Worm (Caenorhabditis elegans) whole organism, young adult: Measurements from ENCODE around the gene ceh-23.

Source experiments
- B0336.3 ChIP-seq: fragments of 200-800 bp; sonication (Bioruptor generic); IDR thresholded peaks from 2 replicates; pipeline ENCODE4 v1.3.6; 2022; ENCODE audit warnings: missing genetic modification characterization, missing compliant biosample characterization
- C06A6.2 ChIP-seq: fragments of 200-800 bp; sonication (Bioruptor generic); conservative IDR thresholded peaks from 2 replicates; pipeline ENCODE4 v1.3.6; 2022; ENCODE audit warnings: missing genetic modification characterization, missing compliant biosample characterization
- C17E4.6 ChIP-seq: fragments of 200-800 bp; sonication (Bioruptor generic); IDR thresholded peaks from 2 replicates; pipeline ENCODE4 v1.3.6; 2022; ENCODE audit warnings: missing genetic modification reagents, missing genetic modification characterization, missing compliant biosample characterization
- D2030.7 ChIP-seq: fragments of 200-800 bp; sonication (Bioruptor generic); IDR thresholded peaks from 2 replicates; pipeline ENCODE4 v1.3.6; 2022; ENCODE audit warnings: missing genetic modification reagents, missing genetic modification characterization, missing compliant biosample characterization
- F39B2.1 ChIP-seq: fragments of 200-800 bp; sonication (Bioruptor generic); IDR thresholded peaks from 2 replicates; pipeline ENCODE4 v1.3.6; 2022; ENCODE audit warnings: missing genetic modification reagents, missing genetic modification characterization, missing compliant biosample characterization
- F57A8.1 ChIP-seq: fragments of 200-800 bp; sonication (Bioruptor generic); optimal IDR thresholded peaks from 2 replicates; lab custom pipeline; 2018; ENCODE audit warnings: mild to moderate bottlenecking, missing genetic modification characterization, moderate library complexity, missing compliant biosample characterization
- K12H6.12 ChIP-seq: fragments of 200-800 bp; sonication (Bioruptor generic); optimal IDR thresholded peaks from 2 replicates; lab custom pipeline; 2018; ENCODE audit warnings: mild to moderate bottlenecking, missing genetic modification characterization, missing compliant biosample characterization
- T07F8.4 ChIP-seq: sonication (generic microtip); optimal IDR thresholded peaks from 2 replicates; lab custom pipeline; 2016; ENCODE audit warnings: mild to moderate bottlenecking, missing genetic modification characterization, moderate library complexity, missing compliant biosample characterization
- Y53F4B.3 ChIP-seq: fragments of 200-800 bp; sonication (Bioruptor generic); IDR thresholded peaks from 2 replicates; pipeline ENCODE4 v1.3.6; 2022; ENCODE audit warnings: missing genetic modification reagents, missing genetic modification characterization, missing compliant biosample characterization
- Y56A3A.18 ChIP-seq: fragments of 200-800 bp; sonication (Bioruptor generic); IDR thresholded peaks from 2 replicates; pipeline ENCODE4 v1.3.6; 2022; ENCODE audit warnings: missing genetic modification reagents, missing genetic modification characterization, missing compliant biosample characterization
- Y95B8A.8 ChIP-seq: fragments of 200-800 bp; sonication (Bioruptor generic); IDR thresholded peaks from 2 replicates; pipeline ENCODE4 v1.3.6; 2022; ENCODE audit warnings: missing genetic modification reagents, missing genetic modification characterization, missing compliant biosample characterization
- ZK185.1 ChIP-seq: sonication (generic microtip); optimal IDR thresholded peaks from 2 replicates; lab custom pipeline; 2016; ENCODE audit warnings: mild to moderate bottlenecking, missing genetic modification characterization, missing compliant biosample characterization; ENCODE audit not compliant: poor library complexity, severe bottlenecking
- akir-1 ChIP-seq: fragments of 200-800 bp; sonication (Bioruptor generic); optimal IDR thresholded peaks from 2 replicates; lab custom pipeline; 2018; ENCODE audit warnings: mild to moderate bottlenecking, missing genetic modification characterization, moderate library complexity, missing compliant biosample characterization
- aptf-2 ChIP-seq: fragments of 200-800 bp; sonication (Bioruptor generic); conservative IDR thresholded peaks from 2 replicates; pipeline ENCODE4 v1.3.6; 2022; ENCODE audit warnings: missing genetic modification reagents, missing genetic modification characterization, missing compliant biosample characterization
- aptf-3 ChIP-seq: fragments of 200-800 bp; sonication (Bioruptor generic); IDR thresholded peaks from 2 replicates; pipeline ENCODE4 v1.3.6; 2022; ENCODE audit warnings: missing genetic modification characterization, missing compliant biosample characterization
- athp-1 ChIP-seq: sonication (generic microtip); optimal IDR thresholded peaks from 2 replicates; lab custom pipeline; 2017; ENCODE audit warnings: mild to moderate bottlenecking, missing genetic modification characterization, missing compliant biosample characterization
- bed-2 ChIP-seq: fragments of 200-800 bp; sonication (Bioruptor generic); IDR thresholded peaks from 2 replicates; pipeline ENCODE4 v1.3.6; 2022; ENCODE audit warnings: missing genetic modification reagents, missing genetic modification characterization, missing compliant biosample characterization
- ceh-40 ChIP-seq: fragments of 200-800 bp; sonication (Bioruptor generic); IDR thresholded peaks from 2 replicates; pipeline ENCODE4 v1.3.6; 2022; ENCODE audit warnings: missing genetic modification characterization, missing compliant biosample characterization
- dox-1 ChIP-seq: fragments of 200-800 bp; sonication (Bioruptor generic); IDR thresholded peaks from 2 replicates; pipeline ENCODE4 v1.3.6; 2022; ENCODE audit warnings: missing genetic modification reagents, missing genetic modification characterization, missing compliant biosample characterization
- efl-1 ChIP-seq: fragments of 150-350 bp; optimal IDR thresholded peaks from 2 replicates; lab custom pipeline; 2014; ENCODE audit warnings: missing biosample characterization, missing genetic modification reagents, missing genetic modification characterization
- egl-18 ChIP-seq: fragments of 200-800 bp; sonication (Bioruptor generic); IDR thresholded peaks from 2 replicates; pipeline ENCODE4 v1.3.6; 2022; ENCODE audit warnings: missing genetic modification reagents, missing genetic modification characterization, missing compliant biosample characterization
- egl-44 ChIP-seq: fragments of 200-800 bp; sonication (Bioruptor generic); IDR thresholded peaks from 2 replicates; pipeline ENCODE4 v1.3.6; 2022; ENCODE audit warnings: missing genetic modification reagents, missing genetic modification characterization, missing compliant biosample characterization
- egrh-3 ChIP-seq: fragments of 200-800 bp; sonication (Bioruptor generic); IDR thresholded peaks from 2 replicates; pipeline ENCODE4 v1.3.6; 2022; ENCODE audit warnings: missing genetic modification reagents, missing genetic modification characterization, missing compliant biosample characterization
- ekl-4 ChIP-seq: fragments of 200-800 bp; sonication (Bioruptor generic); IDR thresholded peaks from 2 replicates; pipeline ENCODE4 v1.3.6; 2022; ENCODE audit warnings: missing genetic modification reagents, missing genetic modification characterization, missing compliant biosample characterization
- ets-4 ChIP-seq: fragments of 200-800 bp; sonication (Bioruptor generic); optimal IDR thresholded peaks from 2 replicates; lab custom pipeline; 2018; ENCODE audit warnings: mild to moderate bottlenecking, missing genetic modification characterization, missing compliant biosample characterization
- hlh-26 ChIP-seq: fragments of 200-800 bp; sonication (Bioruptor generic); conservative IDR thresholded peaks from 2 replicates; pipeline ENCODE4 v1.3.6; 2022; ENCODE audit warnings: missing genetic modification reagents, missing genetic modification characterization, missing compliant biosample characterization
- hrde-1 ChIP-seq: sonication (generic microtip); optimal IDR thresholded peaks from 2 replicates; lab custom pipeline; 2016; ENCODE audit warnings: missing genetic modification characterization, mild to moderate bottlenecking, missing compliant biosample characterization, moderate library complexity, missing genotype, missing genetic modification reagents, borderline replicate concordance
- let-607 ChIP-seq, 2 experiments: fragments of 200-800 bp in 1 of 2; sonication (Bioruptor generic) in 1 of 2; sonication (generic microtip) in 1 of 2; optimal IDR thresholded peaks; 2 replicates each; lab custom pipeline; 2016 to 2018; ENCODE audit warnings: mild to moderate bottlenecking in 2 of 2, missing compliant biosample characterization in 2 of 2, missing genetic modification characterization in 2 of 2, moderate library complexity in 2 of 2, missing genotype in 1 of 2
- lin-35 ChIP-seq, 3 experiments: fragments of 150-350 bp in 2 of 3; sonication (generic microtip) in 1 of 3; optimal IDR thresholded peaks; 2 replicates each; lab custom pipeline; 2014 to 2018; ENCODE audit warnings: missing biosample characterization in 3 of 3, missing genetic modification characterization in 3 of 3, missing genetic modification reagents in 3 of 3
- lin-54 ChIP-seq: fragments of 200-800 bp; sonication (Bioruptor generic); optimal IDR thresholded peaks from 2 replicates; lab custom pipeline; 2018; ENCODE audit warnings: mild to moderate bottlenecking, missing genetic modification characterization, missing compliant biosample characterization
- madf-6 ChIP-seq: fragments of 200-800 bp; sonication (Bioruptor generic); IDR thresholded peaks from 2 replicates; pipeline ENCODE4 v1.3.6; 2022; ENCODE audit warnings: missing genetic modification reagents, missing genetic modification characterization, missing compliant biosample characterization
- mxl-1 ChIP-seq: sonication (generic microtip); optimal IDR thresholded peaks from 2 replicates; lab custom pipeline; 2016; ENCODE audit warnings: missing genetic modification characterization, missing compliant biosample characterization
- nhr-120 ChIP-seq: fragments of 200-800 bp; sonication (Bioruptor generic); IDR thresholded peaks from 2 replicates; pipeline ENCODE4 v1.3.6; 2022; ENCODE audit warnings: missing genetic modification characterization, missing compliant biosample characterization
- nhr-80 ChIP-seq: sonication (generic microtip); optimal IDR thresholded peaks from 2 replicates; lab custom pipeline; 2016; ENCODE audit warnings: missing genetic modification characterization, missing compliant biosample characterization
- nhr-90 ChIP-seq: sonication (generic microtip); optimal IDR thresholded peaks from 2 replicates; lab custom pipeline; 2016; ENCODE audit warnings: missing genotype, mild to moderate bottlenecking, missing genetic modification characterization, missing compliant biosample characterization
- pha-4 ChIP-seq: fragments of 150-350 bp; sonication (generic microtip); optimal IDR thresholded peaks from 2 replicates; lab custom pipeline; 2014; ENCODE audit warnings: missing biosample characterization, missing genetic modification reagents, missing genetic modification characterization
- rcor-1 ChIP-seq: fragments of 200-800 bp; sonication (Bioruptor generic); IDR thresholded peaks from 2 replicates; pipeline ENCODE4 v1.3.6; 2022; ENCODE audit warnings: missing genetic modification reagents, missing genetic modification characterization, missing compliant biosample characterization
- repo-1 ChIP-seq: sonication (generic microtip); optimal IDR thresholded peaks from 2 replicates; lab custom pipeline; 2017; ENCODE audit warnings: mild to moderate bottlenecking, missing genetic modification characterization, missing compliant biosample characterization
- rpc-1 ChIP-seq, 2 experiments: fragments of 150-350 bp in 1 of 2; sonication (generic microtip) in 1 of 2; optimal IDR thresholded peaks; 2 replicates each; lab custom pipeline; 2014 to 2018; ENCODE audit warnings: missing biosample characterization in 1 of 2, missing genetic modification characterization in 1 of 2, missing genetic modification reagents in 1 of 2, missing genotype in 1 of 2
- sea-2 ChIP-seq: fragments of 200-800 bp; sonication (Bioruptor generic); IDR thresholded peaks from 2 replicates; pipeline ENCODE4 v1.3.6; 2022; ENCODE audit warnings: missing genetic modification characterization, missing compliant biosample characterization
- snpc-1.1 ChIP-seq: sonication (generic microtip); optimal IDR thresholded peaks from 2 replicates; lab custom pipeline; 2017; ENCODE audit warnings: missing genetic modification characterization, mild to moderate bottlenecking, missing compliant biosample characterization, antibody characterized with exemption, moderate library complexity, missing genotype, missing genetic modification reagents; ENCODE audit not compliant: insufficient read depth
- snpc-3.4 ChIP-seq: sonication (generic microtip); optimal IDR thresholded peaks from 2 replicates; lab custom pipeline; 2017; ENCODE audit warnings: missing genetic modification characterization, mild to moderate bottlenecking, missing compliant biosample characterization, antibody characterized with exemption, moderate library complexity, missing genotype, missing genetic modification reagents
- somi-1 ChIP-seq: fragments of 200-800 bp; sonication (Bioruptor generic); optimal IDR thresholded peaks from 2 replicates; lab custom pipeline; 2018; ENCODE audit warnings: mild to moderate bottlenecking, missing genetic modification characterization, missing compliant biosample characterization
- zfh-2 ChIP-seq: fragments of 200-800 bp; sonication (Bioruptor generic); conservative IDR thresholded peaks from 2 replicates; pipeline ENCODE4 v1.3.6; 2022; ENCODE audit warnings: missing genetic modification reagents, missing genetic modification characterization, missing compliant biosample characterization
- zim-3 ChIP-seq: sonication (generic microtip); optimal IDR thresholded peaks from 2 replicates; lab custom pipeline; 2017; ENCODE audit warnings: mild to moderate bottlenecking, missing genetic modification characterization, moderate library complexity, missing compliant biosample characterization
- ztf-18 ChIP-seq: sonication (generic microtip); optimal IDR thresholded peaks from 2 replicates; lab custom pipeline; 2016; ENCODE audit warnings: missing genotype, mild to moderate bottlenecking, missing genetic modification characterization, missing compliant biosample characterization
- ztf-28 ChIP-seq: fragments of 200-800 bp; sonication (Bioruptor generic); IDR thresholded peaks from 2 replicates; pipeline ENCODE4 v1.3.6; 2022; ENCODE audit warnings: missing genetic modification reagents, missing genetic modification characterization, missing compliant biosample characterization
- ztf-3 ChIP-seq: fragments of 200-800 bp; sonication (Bioruptor generic); optimal IDR thresholded peaks from 2 replicates; lab custom pipeline; 2018; ENCODE audit warnings: mild to moderate bottlenecking, missing genetic modification characterization, missing compliant biosample characterization

Gene ceh-23

ce11 chrIII:7855468-7855867 lies 16.1 kb downstream of the ceh-23 start:
- TF ChIP-seq somi-1, result peak; percentile 12
- peak; percentile 45 for TF ChIP-seq ztf-18 (tag; lab: Kevin White, UChicago)
- no peak for TF ChIP-seq zim-3 (tag; lab: Kevin White, UChicago)
- peak; percentile 48; the same call in 1 of the 2 replicates for TF ChIP-seq F39B2.1 (GFP tag; lab: Robert Waterston, UW)
- no peak; the same call in 1 of the 2 replicates for TF ChIP-seq D2030.7
- no peak for TF ChIP-seq rpc-1 (optimal IDR thresholded peaks at IDR 0.05; lab: Kevin White, UChicago)
- no peak for TF ChIP-seq rpc-1 (tag; optimal IDR thresholded peaks at IDR 0.05; lab: Kevin White, UChicago)
- TF ChIP-seq sea-2 (GFP tag; lab: Robert Waterston, UW), result no peak
- no peak for TF ChIP-seq pha-4 (tag; lab: Kevin White, UChicago)
- no peak for TF ChIP-seq ets-4
- no peak for TF ChIP-seq egl-18 (GFP tag; lab: Robert Waterston, UW)
- peak; percentile 14 for TF ChIP-seq efl-1 (GFP tag; lab: Kevin White, UChicago)
- no peak for TF ChIP-seq hlh-26
- TF ChIP-seq mxl-1 (tag; lab: Kevin White, UChicago), result no peak
- peak; percentile 79 for TF ChIP-seq snpc-3.4 (tag; lab: Kevin White, UChicago)
- TF ChIP-seq ZK185.1 (tag; lab: Kevin White, UChicago), result no peak
- TF ChIP-seq egl-44 (GFP tag; lab: Robert Waterston, UW), result no peak
- no peak for TF ChIP-seq egrh-3 (GFP tag; lab: Robert Waterston, UW)
- TF ChIP-seq ekl-4, result peak; percentile 78
- TF ChIP-seq zfh-2 (GFP tag; lab: Robert Waterston, UW), result no peak
- TF ChIP-seq snpc-1.1 (tag; lab: Kevin White, UChicago), result peak; percentile 25
- peak; percentile 76 for TF ChIP-seq hrde-1
- TF ChIP-seq bed-2 (GFP tag; lab: Robert Waterston, UW), result no peak
- TF ChIP-seq F57A8.1 (GFP tag; lab: Kevin White, UChicago), result no peak
- TF ChIP-seq dox-1 (GFP tag; lab: Robert Waterston, UW), result peak; percentile 48; the same call in 1 of the 2 replicates
- peak; percentile 58 for TF ChIP-seq madf-6
- TF ChIP-seq Y95B8A.8, result peak; percentile 69; the same call in 1 of the 2 replicates
- TF ChIP-seq nhr-120 (GFP tag; lab: Robert Waterston, UW), result no peak
- TF ChIP-seq ztf-28 (GFP tag; lab: Robert Waterston, UW), result no peak
- TF ChIP-seq Y56A3A.18 (GFP tag; lab: Robert Waterston, UW), result 0 out of 2 replicates have a peak, but pooled peaks have one; percentile 46
- peak; percentile 61 for TF ChIP-seq rcor-1 (GFP tag; lab: Robert Waterston, UW)
- TF ChIP-seq lin-35 (GFP tag; optimal IDR thresholded peaks at IDR 0.05; lab: Kevin White, UChicago), result peak in 1 of 3 experiments; percentile 22
- peak; percentile 11 for TF ChIP-seq athp-1
- 0 out of 2 replicates have a peak, but pooled peaks have one; percentile 11 for TF ChIP-seq C17E4.6 (GFP tag; lab: Robert Waterston, UW)
- peak; percentile 68 for TF ChIP-seq lin-54
- no peak for TF ChIP-seq K12H6.12
- no peak for TF ChIP-seq let-607 (tag; optimal IDR thresholded peaks at IDR 0.05; lab: Kevin White, UChicago)
- TF ChIP-seq T07F8.4 (tag; lab: Kevin White, UChicago), result no peak
- TF ChIP-seq Y53F4B.3 (GFP tag; lab: Robert Waterston, UW), result no peak
- no peak for TF ChIP-seq ztf-3 (GFP tag; lab: Kevin White, UChicago)
- no peak for TF ChIP-seq ceh-40 (GFP tag; lab: Robert Waterston, UW)
- TF ChIP-seq nhr-80, result no peak
- no peak for TF ChIP-seq aptf-2 (GFP tag; lab: Robert Waterston, UW)
- TF ChIP-seq repo-1 (tag; lab: Kevin White, UChicago), result no peak
- TF ChIP-seq nhr-90 (tag; lab: Kevin White, UChicago), result peak; percentile 9
- TF ChIP-seq B0336.3, result peak; percentile 82
- TF ChIP-seq akir-1, result no peak
- no peak for TF ChIP-seq aptf-3 (GFP tag; lab: Robert Waterston, UW)
- no peak for TF ChIP-seq C06A6.2
